Worm (Caenorhabditis elegans) whole organism, L4 larva: Measurements from ENCODE around the gene srg-40.

Experiments used
- R02D3.7 ChIP-seq: fragments of 150-350 bp; sonication (generic microtip); optimal IDR thresholded peaks from 3 replicates; lab custom pipeline; 2014; ENCODE audit warnings: missing biosample characterization, missing genetic modification characterization
- Y5F2A.4 ChIP-seq: fragments of 200-800 bp; sonication (Bioruptor generic); optimal IDR thresholded peaks from 2 replicates; lab custom pipeline; 2018; ENCODE audit warnings: mild to moderate bottlenecking, missing genetic modification characterization, missing compliant biosample characterization
- ama-1 ChIP-seq: fragments of 150-350 bp; optimal IDR thresholded peaks from 2 replicates; lab custom pipeline; 2014; ENCODE audit warnings: inconsistent platforms, mixed read lengths
- cey-2 ChIP-seq: sonication (generic microtip); optimal IDR thresholded peaks from 3 replicates; lab custom pipeline; 2017; ENCODE audit warnings: missing genetic modification characterization, mild to moderate bottlenecking, missing compliant biosample characterization, antibody characterized with exemption, borderline replicate concordance; ENCODE audit not compliant: insufficient read depth
- hlh-11 ChIP-seq: fragments of 200-800 bp; sonication (Bioruptor generic); optimal IDR thresholded peaks from 2 replicates; lab custom pipeline; 2018; ENCODE audit warnings: mild to moderate bottlenecking, missing genetic modification characterization, missing compliant biosample characterization
- lin-13 ChIP-seq: fragments of 150-350 bp; optimal IDR thresholded peaks from 2 replicates; lab custom pipeline; 2014; ENCODE audit warnings: missing biosample characterization, missing genetic modification reagents, missing genetic modification characterization

DNA sequence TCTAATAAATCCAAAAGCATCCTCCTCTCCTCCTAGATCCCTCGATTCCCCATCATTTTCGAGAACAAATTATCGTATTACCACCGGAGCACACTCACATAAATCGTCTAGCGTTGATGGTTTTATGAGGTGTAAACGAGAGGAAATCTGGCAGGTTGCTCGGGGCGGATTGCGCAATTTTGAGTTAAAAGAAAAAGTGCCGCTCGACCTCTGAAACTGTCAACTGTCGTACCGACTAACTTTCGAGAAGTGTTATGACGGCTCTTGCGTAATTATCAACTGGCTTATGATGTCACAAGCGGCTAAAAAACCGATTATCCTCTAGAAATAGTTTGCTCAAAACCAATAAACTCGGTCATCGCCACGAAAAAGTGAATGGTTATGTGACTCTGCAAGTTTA lies 42.1 kb upstream of the srg-40 start:
- TF ChIP-seq lin-13 (GFP tag; lab: Kevin White, UChicago) (no peak), R02D3.7 (tag; lab: Kevin White, UChicago) (no peak), ama-1 (no peak), Y5F2A.4 (no peak), cey-2 (tag; lab: Kevin White, UChicago) (no peak), hlh-11 (tag; lab: Kevin White, UChicago) (no peak)
